Worm (Caenorhabditis elegans) whole organism, late embryonic: Measurements from ENCODE around the gene C34D4.4.
A peak's percentile ranks its signal among the peaks of the same experiment; 100 is the strongest.

Experiments used
- C38D4.7 ChIP-seq: fragments of 200-800 bp; sonication (Bioruptor generic); optimal IDR thresholded peaks from 2 replicates; lab custom pipeline; 2018; ENCODE audit warnings: mild to moderate bottlenecking, missing genetic modification characterization, moderate library complexity, missing compliant biosample characterization
- K09A11.1 ChIP-seq: sonication (generic microtip); optimal IDR thresholded peaks from 2 replicates; lab custom pipeline; 2017; ENCODE audit warnings: antibody characterized with exemption, mild to moderate bottlenecking, missing genetic modification characterization, missing compliant biosample characterization; ENCODE audit not compliant: insufficient read depth
- ceh-14 ChIP-seq: sonication (generic microtip); optimal IDR thresholded peaks from 2 replicates; lab custom pipeline; 2016; ENCODE audit warnings: missing genotype, missing genetic modification characterization, missing compliant biosample characterization
- ceh-22 ChIP-seq: sonication (generic microtip); optimal IDR thresholded peaks from 2 replicates; lab custom pipeline; 2017; ENCODE audit warnings: missing biosample characterization, missing genetic modification characterization
- ceh-30 ChIP-seq: fragments of 150-350 bp; optimal IDR thresholded peaks from 2 replicates; lab custom pipeline; 2014; ENCODE audit warnings: missing biosample characterization, missing genetic modification characterization
- ceh-48 ChIP-seq: sonication (generic microtip); optimal IDR thresholded peaks from 2 replicates; lab custom pipeline; 2016; ENCODE audit warnings: missing genetic modification characterization, inconsistent platforms, missing compliant biosample characterization
- ceh-6 ChIP-seq: fragments of 200-800 bp; sonication (Bioruptor generic); optimal IDR thresholded peaks from 2 replicates; lab custom pipeline; 2018; ENCODE audit warnings: mild to moderate bottlenecking, missing genetic modification characterization, missing compliant biosample characterization
- ceh-9 ChIP-seq: sonication (generic microtip); optimal IDR thresholded peaks from 2 replicates; lab custom pipeline; 2016; ENCODE audit warnings: mild to moderate bottlenecking, missing genetic modification characterization, inconsistent platforms, missing compliant biosample characterization
- dmd-4 ChIP-seq: sonication (generic microtip); optimal IDR thresholded peaks from 2 replicates; lab custom pipeline; 2016; ENCODE audit warnings: borderline replicate concordance, missing genetic modification characterization, missing compliant biosample characterization
- elt-2 ChIP-seq: sonication (generic microtip); optimal IDR thresholded peaks from 2 replicates; lab custom pipeline; 2016; ENCODE audit warnings: missing genetic modification reagents, missing genetic modification characterization, missing compliant biosample characterization
- elt-4 ChIP-seq: sonication (generic microtip); optimal IDR thresholded peaks from 2 replicates; lab custom pipeline; 2016; ENCODE audit warnings: missing genetic modification characterization, missing compliant biosample characterization
- eyg-1 ChIP-seq: sonication (generic microtip); optimal IDR thresholded peaks from 2 replicates; lab custom pipeline; 2016; ENCODE audit warnings: missing genotype, missing genetic modification characterization, missing compliant biosample characterization
- fax-1 ChIP-seq: sonication (generic microtip); optimal IDR thresholded peaks from 2 replicates; lab custom pipeline; 2016; ENCODE audit warnings: missing genotype, missing genetic modification characterization, missing compliant biosample characterization
- fkh-10 ChIP-seq: fragments of 150-350 bp; optimal IDR thresholded peaks from 2 replicates; lab custom pipeline; 2014; ENCODE audit warnings: missing biosample characterization, missing genetic modification reagents, missing genetic modification characterization
- fkh-6 ChIP-seq: sonication (generic microtip); optimal IDR thresholded peaks from 2 replicates; lab custom pipeline; 2016; ENCODE audit warnings: missing genetic modification characterization, missing compliant biosample characterization
- gmeb-2 ChIP-seq: sonication (generic microtip); optimal IDR thresholded peaks from 2 replicates; lab custom pipeline; 2016; ENCODE audit warnings: missing genetic modification characterization, inconsistent platforms, missing compliant biosample characterization
- hlh-13 ChIP-seq: fragments of 200-800 bp; sonication (Bioruptor generic); optimal IDR thresholded peaks from 2 replicates; lab custom pipeline; 2018; ENCODE audit warnings: mild to moderate bottlenecking, missing genetic modification characterization, missing compliant biosample characterization
- hlh-15 ChIP-seq: sonication (generic microtip); optimal IDR thresholded peaks from 2 replicates; lab custom pipeline; 2016; ENCODE audit warnings: missing genetic modification characterization, missing compliant biosample characterization
- hlh-30 ChIP-seq: sonication (generic microtip); optimal IDR thresholded peaks from 2 replicates; lab custom pipeline; 2017; ENCODE audit warnings: antibody characterized with exemption, missing genetic modification characterization, missing compliant biosample characterization; ENCODE audit not compliant: insufficient read depth
- hlh-6 ChIP-seq: sonication (generic microtip); optimal IDR thresholded peaks from 2 replicates; lab custom pipeline; 2016; ENCODE audit warnings: missing genotype, missing genetic modification characterization, missing compliant biosample characterization
- hlh-8 ChIP-seq: sonication (generic microtip); optimal IDR thresholded peaks from 2 replicates; lab custom pipeline; 2016; ENCODE audit warnings: missing genotype, missing genetic modification characterization, missing compliant biosample characterization
- lin-11 ChIP-seq: fragments of 200-800 bp; sonication (Bioruptor generic); optimal IDR thresholded peaks from 2 replicates; lab custom pipeline; 2018; ENCODE audit warnings: mild to moderate bottlenecking, missing genetic modification characterization, missing compliant biosample characterization
- mec-3 ChIP-seq: sonication (generic microtip); optimal IDR thresholded peaks from 2 replicates; lab custom pipeline; 2016; ENCODE audit warnings: borderline replicate concordance, missing genetic modification characterization, missing compliant biosample characterization
- nhr-232 ChIP-seq: sonication (generic microtip); optimal IDR thresholded peaks from 2 replicates; lab custom pipeline; 2016; ENCODE audit warnings: missing genetic modification characterization, missing compliant biosample characterization
- pax-1 ChIP-seq: fragments of 150-350 bp; optimal IDR thresholded peaks from 2 replicates; lab custom pipeline; 2014; ENCODE audit warnings: missing biosample characterization, missing genetic modification characterization
- pha-4 ChIP-seq: fragments of 150-350 bp; optimal IDR thresholded peaks from 2 replicates; lab custom pipeline; 2018; ENCODE audit warnings: missing biosample characterization, missing genetic modification reagents, missing genetic modification characterization
- pros-1 ChIP-seq: fragments of 150-350 bp; optimal IDR thresholded peaks from 2 replicates; lab custom pipeline; 2014; ENCODE audit warnings: missing biosample characterization, missing genetic modification reagents, missing genetic modification characterization
- ref-2 ChIP-seq: sonication (generic microtip); optimal IDR thresholded peaks from 2 replicates; lab custom pipeline; 2016; ENCODE audit warnings: missing genetic modification characterization, missing compliant biosample characterization
- sox-2 ChIP-seq: fragments of 200-800 bp; sonication (Bioruptor generic); IDR thresholded peaks from 2 replicates; pipeline ENCODE4 v1.3.6; 2022; ENCODE audit warnings: missing genetic modification reagents, missing genetic modification characterization, missing compliant biosample characterization
- tbx-2 ChIP-seq: sonication (generic microtip); optimal IDR thresholded peaks from 2 replicates; lab custom pipeline; 2016; ENCODE audit warnings: missing genetic modification characterization, missing compliant biosample characterization
- ttx-3 ChIP-seq: sonication (generic microtip); optimal IDR thresholded peaks from 2 replicates; lab custom pipeline; 2016; ENCODE audit warnings: missing genetic modification reagents, missing genetic modification characterization, missing compliant biosample characterization
- unc-55 ChIP-seq: sonication (generic microtip); optimal IDR thresholded peaks from 2 replicates; lab custom pipeline; 2017; ENCODE audit warnings: missing biosample characterization, missing genetic modification reagents, missing genetic modification characterization
- unc-86 ChIP-seq: sonication (generic microtip); optimal IDR thresholded peaks from 2 replicates; lab custom pipeline; 2016; ENCODE audit warnings: missing genetic modification characterization, missing compliant biosample characterization
- ztf-16 ChIP-seq: sonication (generic microtip); optimal IDR thresholded peaks from 2 replicates; lab custom pipeline; 2017; ENCODE audit warnings: missing genetic modification characterization, missing compliant biosample characterization

Gene C34D4.4

ce11 chrIV:7165723-7166122 lies 16.6 kb downstream of the C34D4.4 start, which contains the start of gene rpc-1:
Gene rpc-1, minus strand, starts transcription at chrIV:7165748.
- TF ChIP-seq gmeb-2 (tag; lab: Kevin White, UChicago), result no peak
- TF ChIP-seq ceh-22, result no peak
- TF ChIP-seq dmd-4 (tag; lab: Kevin White, UChicago), result no peak
- no peak for TF ChIP-seq unc-86 (tag; lab: Kevin White, UChicago)
- no peak for TF ChIP-seq ceh-30
- no peak for TF ChIP-seq mec-3 (tag; lab: Kevin White, UChicago)
- TF ChIP-seq hlh-15 (tag; lab: Kevin White, UChicago), result no peak
- no peak for TF ChIP-seq hlh-6 (tag; lab: Kevin White, UChicago)
- no peak for TF ChIP-seq eyg-1 (tag; lab: Kevin White, UChicago)
- TF ChIP-seq pha-4 (tag; lab: Kevin White, UChicago), result no peak
- no peak for TF ChIP-seq elt-4 (tag; lab: Kevin White, UChicago)
- no peak for TF ChIP-seq pros-1 (tag; lab: Kevin White, UChicago)
- no peak for TF ChIP-seq fax-1 (tag; lab: Kevin White, UChicago)
- no peak for TF ChIP-seq unc-55 (GFP tag; lab: Kevin White, UChicago)
- no peak for TF ChIP-seq C38D4.7
- TF ChIP-seq hlh-8 (tag; lab: Kevin White, UChicago), result no peak
- TF ChIP-seq K09A11.1 (tag; lab: Kevin White, UChicago), result no peak
- TF ChIP-seq ceh-48 (tag; lab: Kevin White, UChicago), result no peak
- no peak for TF ChIP-seq ref-2 (tag; lab: Kevin White, UChicago)

ce11 chrIV:7166553-7166952 lies 17.4 kb downstream of the C34D4.4 start, which contains the start of gene C42D4.18:
Gene C42D4.18, plus strand, starts transcription at chrIV:7166783.
- peak; percentile 4 for TF ChIP-seq hlh-30
- no peak for TF ChIP-seq hlh-6 (tag; lab: Kevin White, UChicago)

DNA sequence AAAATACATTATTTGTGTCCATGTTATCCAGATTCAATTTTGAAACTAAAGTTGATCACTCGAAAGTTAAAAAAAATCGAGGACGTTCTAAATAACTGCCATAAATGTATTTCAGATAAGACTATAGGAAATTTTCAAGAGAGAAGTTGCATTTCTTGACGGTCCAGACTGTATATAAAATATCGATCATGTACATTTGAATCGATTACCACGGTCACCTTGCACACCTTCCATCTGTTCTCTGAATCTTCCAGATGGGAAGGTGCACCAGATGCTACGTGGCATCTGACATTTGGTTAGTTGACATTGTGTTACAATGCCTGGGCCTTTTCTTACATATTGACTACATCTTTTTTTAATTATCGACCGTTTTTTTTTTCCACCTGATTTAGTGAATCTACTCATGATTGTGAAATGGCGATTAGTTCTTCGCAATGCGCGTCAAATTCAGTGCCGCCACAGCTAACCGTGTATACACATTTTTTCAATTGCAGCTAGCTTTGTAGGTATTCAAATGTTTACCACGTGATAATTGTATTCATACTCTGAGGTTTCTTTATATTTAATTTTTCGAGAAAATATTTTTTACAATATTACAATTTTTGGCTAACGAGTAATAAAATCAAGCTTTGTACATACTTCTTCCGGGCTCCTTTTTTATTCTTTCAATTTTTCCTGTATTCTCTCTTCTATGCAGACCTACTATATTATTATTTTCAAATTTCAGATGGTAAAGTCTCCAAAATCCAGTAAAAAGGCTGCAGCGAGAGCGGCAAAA lies 19.0 kb downstream of the C34D4.4 start, which contains the start of gene skr-16:
skr-16 (plus strand) TSS at position 728 of the 778 bp plus-strand sequence.
- TF ChIP-seq hlh-30, result peak; percentile 45
- no peak for TF ChIP-seq tbx-2 (tag; lab: Kevin White, UChicago)

DNA sequence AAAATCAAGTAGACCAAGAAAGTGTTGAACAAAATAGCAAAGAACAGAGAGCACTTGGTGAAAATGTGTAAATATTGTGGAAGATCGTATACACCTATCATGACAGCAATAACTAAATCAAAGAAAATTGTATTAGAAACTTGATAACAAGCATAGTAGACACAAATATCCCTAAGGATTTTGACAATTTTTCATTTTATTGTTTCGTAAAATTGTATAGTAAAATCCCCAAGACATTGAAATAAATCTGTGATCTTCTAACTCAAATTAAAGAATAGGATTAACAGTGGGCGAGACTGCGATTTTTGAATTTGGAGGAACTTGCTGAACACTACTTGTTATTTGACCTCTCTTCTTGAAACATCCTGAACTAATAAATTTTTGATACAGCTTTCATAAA lies 22.1 kb downstream of the C34D4.4 start, which contains the start of gene str-220:
str-220 (minus strand) TSS at position 101 of the 400 bp plus-strand sequence.
- TF ChIP-seq ttx-3 (tag; lab: Kevin White, UChicago) (no peak), ceh-14 (tag; lab: Kevin White, UChicago) (no peak), ztf-16 (tag; lab: Kevin White, UChicago) (no peak), hlh-13 (GFP tag; lab: Kevin White, UChicago) (no peak), lin-11 (tag; lab: Kevin White, UChicago) (no peak), ceh-9 (tag; lab: Kevin White, UChicago) (no peak), K09A11.1 (tag; lab: Kevin White, UChicago) (no peak), fkh-6 (tag; lab: Kevin White, UChicago) (no peak), hlh-8 (tag; lab: Kevin White, UChicago) (no peak), pax-1 (tag; lab: Kevin White, UChicago) (no peak), elt-2 (no peak), fkh-10 (GFP tag; lab: Kevin White, UChicago) (no peak), pros-1 (tag; lab: Kevin White, UChicago) (no peak), ceh-6 (GFP tag; lab: Kevin White, UChicago) (no peak), sox-2 (no peak), ceh-22 (no peak), nhr-232 (tag; lab: Kevin White, UChicago) (no peak), elt-4 (tag; lab: Kevin White, UChicago) (no peak)
